Fruit fly (Drosophila melanogaster) whole organism, pupa: ENCODE data around the gene Cep290.

Source experiments
- CG10348 ChIP-seq: fragments of 200-800 bp; sonication (Bioruptor generic); IDR thresholded peaks from 2 replicates; pipeline ENCODE4 v1.3.6; 2022; ENCODE audit warnings: missing biosample characterization, missing genetic modification characterization
- CG12605 ChIP-seq: fragments of 200-800 bp; sonication (Bioruptor generic); IDR thresholded peaks from 2 replicates; pipeline ENCODE4 v1.3.6; 2022; ENCODE audit warnings: missing biosample characterization, missing genetic modification characterization
- CG13204 ChIP-seq: fragments of 200-800 bp; sonication (Bioruptor generic); optimal IDR thresholded peaks from 2 replicates; lab custom pipeline; 2018; ENCODE audit warnings: missing biosample characterization, mild to moderate bottlenecking, missing genetic modification characterization, moderate library complexity
- CG14655 ChIP-seq: fragments of 200-800 bp; sonication (Bioruptor generic); optimal IDR thresholded peaks from 3 replicates; lab custom pipeline; 2017; ENCODE audit warnings: mild to moderate bottlenecking, missing biosample characterization, missing genetic modification reagents, missing genetic modification characterization
- CG15710 ChIP-seq: fragments of 200-800 bp; sonication (Bioruptor generic); optimal IDR thresholded peaks from 2 replicates; lab custom pipeline; 2018; ENCODE audit warnings: missing biosample characterization, mild to moderate bottlenecking, missing genetic modification characterization, moderate library complexity
- CG17806 ChIP-seq: fragments of 200-800 bp; sonication (Bioruptor generic); optimal IDR thresholded peaks from 2 replicates; lab custom pipeline; 2018; ENCODE audit warnings: missing biosample characterization, mild to moderate bottlenecking, missing genetic modification characterization, moderate library complexity
- CG32121 ChIP-seq: fragments of 200-800 bp; sonication (Bioruptor generic); IDR thresholded peaks from 2 replicates; pipeline ENCODE4 v1.3.6; 2022; ENCODE audit warnings: missing biosample characterization, missing genetic modification characterization
- CG34367 ChIP-seq: fragments of 200-800 bp; sonication (Bioruptor generic); optimal IDR thresholded peaks from 2 replicates; lab custom pipeline; 2018; ENCODE audit warnings: missing biosample characterization, mild to moderate bottlenecking, missing genetic modification characterization
- CG4496 ChIP-seq: fragments of 200-800 bp; sonication (Bioruptor generic); IDR thresholded peaks from 3 replicates; pipeline ENCODE4 v1.3.6; 2022; ENCODE audit warnings: missing biosample characterization, missing genetic modification characterization
- CG8159 ChIP-seq: fragments of 200-800 bp; sonication (Bioruptor generic); optimal IDR thresholded peaks from 3 replicates; lab custom pipeline; 2018; ENCODE audit warnings: missing biosample characterization, mild to moderate bottlenecking, missing genetic modification characterization, moderate library complexity
- CG8301 ChIP-seq: fragments of 200-800 bp; sonication (Bioruptor generic); optimal IDR thresholded peaks from 2 replicates; lab custom pipeline; 2018; ENCODE audit warnings: missing biosample characterization, mild to moderate bottlenecking, missing genetic modification characterization
- CG9948 ChIP-seq: fragments of 200-800 bp; sonication (Bioruptor generic); optimal IDR thresholded peaks from 2 replicates; lab custom pipeline; 2018; ENCODE audit warnings: missing biosample characterization, mild to moderate bottlenecking, missing genetic modification characterization, moderate library complexity
- D1 ChIP-seq: fragments of 200-800 bp; sonication (Bioruptor generic); optimal IDR thresholded peaks from 2 replicates; lab custom pipeline; 2018; ENCODE audit warnings: missing biosample characterization, mild to moderate bottlenecking, missing genetic modification characterization, moderate library complexity
- EcR ChIP-seq: fragments of 200-800 bp; sonication (Bioruptor generic); optimal IDR thresholded peaks from 3 replicates; lab custom pipeline; 2019; ENCODE audit warnings: missing biosample characterization, missing genetic modification characterization, mild to moderate bottlenecking, moderate library complexity, missing genetic modification reagents
- Ets98B ChIP-seq: fragments of 200-800 bp; sonication (Bioruptor generic); IDR thresholded peaks from 2 replicates; pipeline ENCODE4 v1.3.6; 2022; ENCODE audit warnings: missing biosample characterization, missing genetic modification characterization
- Pif1A ChIP-seq: fragments of 200-800 bp; sonication (Bioruptor generic); optimal IDR thresholded peaks from 3 replicates; lab custom pipeline; 2016; ENCODE audit warnings: missing biosample characterization, missing genetic modification characterization
- Pif1B ChIP-seq: fragments of 200-800 bp; sonication (Bioruptor generic); optimal IDR thresholded peaks from 3 replicates; lab custom pipeline; 2016; ENCODE audit warnings: missing biosample characterization, missing genetic modification characterization
- Snoo ChIP-seq: fragments of 200-800 bp; sonication (Bioruptor generic); optimal IDR thresholded peaks from 3 replicates; lab custom pipeline; 2017; ENCODE audit warnings: missing biosample characterization, mild to moderate bottlenecking, missing genetic modification characterization, inconsistent platforms
- fd96Ca ChIP-seq: fragments of 200-800 bp; sonication (Bioruptor generic); IDR thresholded peaks from 3 replicates; pipeline ENCODE4 v1.3.6; 2022; ENCODE audit warnings: missing biosample characterization, missing genetic modification characterization
- gl ChIP-seq: fragments of 200-800 bp; sonication (Bioruptor generic); optimal IDR thresholded peaks from 2 replicates; lab custom pipeline; 2018; ENCODE audit warnings: missing biosample characterization, mild to moderate bottlenecking, missing genetic modification characterization
- rn ChIP-seq: fragments of 200-800 bp; sonication (Bioruptor generic); IDR thresholded peaks from 2 replicates; pipeline ENCODE4 v1.3.6; 2022; ENCODE audit warnings: missing biosample characterization, missing genetic modification characterization

Gene Cep290

dm6 chr3L:880851-881250 is 37.1 kb downstream of the Cep290 start:
- TF ChIP-seq CG4496 (GFP tag; lab: Robert Waterston, UW) (peak; percentile 62), EcR (GFP tag; lab: Kevin White, UChicago) (peak; percentile 34), CG8159 (no peak), gl (tag; lab: Kevin White, UChicago) (no peak), CG9948 (no peak), CG13204 (peak; percentile 8), CG8301 (tag; lab: Kevin White, UChicago) (no peak), CG12605 (GFP tag; lab: Robert Waterston, UW) (peak; percentile 40), CG34367 (tag; lab: Kevin White, UChicago) (no peak)

DNA sequence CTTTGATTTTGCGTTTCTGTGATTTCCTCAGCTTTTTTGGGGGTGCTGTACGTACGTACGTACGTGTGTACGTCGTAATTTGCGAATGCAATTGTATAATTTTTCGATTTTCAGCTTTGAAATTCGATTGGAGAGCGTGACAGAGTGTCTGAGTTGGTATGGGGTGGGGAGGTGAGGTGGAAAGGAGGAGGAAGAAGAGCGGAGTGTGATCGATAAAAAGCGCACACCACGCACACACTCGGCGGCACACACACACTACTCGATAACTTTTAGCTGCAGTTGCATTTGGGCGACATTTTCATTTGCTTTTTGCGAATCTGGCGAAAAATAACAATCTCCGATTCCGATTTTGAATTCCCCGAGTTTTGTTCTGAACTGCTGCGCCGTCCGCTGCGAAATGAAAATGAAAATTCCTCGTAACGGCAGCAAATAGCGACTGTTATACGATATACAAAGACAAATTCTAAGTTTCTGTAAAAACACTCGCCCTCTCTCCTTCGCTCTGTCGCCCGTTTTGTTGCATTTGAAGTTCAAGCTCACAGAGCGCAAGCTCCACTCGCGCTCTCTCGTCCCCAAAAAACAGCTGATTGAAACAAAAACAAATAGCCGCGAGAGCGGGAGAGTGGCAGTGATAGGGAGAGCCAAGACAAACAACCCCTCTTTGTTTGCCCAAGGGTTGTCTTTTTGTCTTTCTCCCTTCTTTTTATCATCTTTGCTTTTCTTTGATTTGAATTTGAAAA is 37.9 kb downstream of the Cep290 start, which contains the start of gene CG13907:
Gene CG13907 (minus strand): TSS at position 518 of the 740 bp plus-strand sequence.
- TF ChIP-seq CG13204 (no peak), CG4496 (GFP tag; lab: Robert Waterston, UW) (peak; percentile 52; the same call in 2 of the 3 replicates), CG17806 (tag; lab: Kevin White, UChicago) (no peak), CG32121 (GFP tag; lab: Robert Waterston, UW) (peak; percentile 29; the same call in 1 of the 2 replicates), EcR (GFP tag; lab: Kevin White, UChicago) (peak; percentile 12), Pif1A (peak; percentile 5), CG12605 (GFP tag; lab: Robert Waterston, UW) (peak; percentile 47; the same call in 1 of the 2 replicates)

DNA sequence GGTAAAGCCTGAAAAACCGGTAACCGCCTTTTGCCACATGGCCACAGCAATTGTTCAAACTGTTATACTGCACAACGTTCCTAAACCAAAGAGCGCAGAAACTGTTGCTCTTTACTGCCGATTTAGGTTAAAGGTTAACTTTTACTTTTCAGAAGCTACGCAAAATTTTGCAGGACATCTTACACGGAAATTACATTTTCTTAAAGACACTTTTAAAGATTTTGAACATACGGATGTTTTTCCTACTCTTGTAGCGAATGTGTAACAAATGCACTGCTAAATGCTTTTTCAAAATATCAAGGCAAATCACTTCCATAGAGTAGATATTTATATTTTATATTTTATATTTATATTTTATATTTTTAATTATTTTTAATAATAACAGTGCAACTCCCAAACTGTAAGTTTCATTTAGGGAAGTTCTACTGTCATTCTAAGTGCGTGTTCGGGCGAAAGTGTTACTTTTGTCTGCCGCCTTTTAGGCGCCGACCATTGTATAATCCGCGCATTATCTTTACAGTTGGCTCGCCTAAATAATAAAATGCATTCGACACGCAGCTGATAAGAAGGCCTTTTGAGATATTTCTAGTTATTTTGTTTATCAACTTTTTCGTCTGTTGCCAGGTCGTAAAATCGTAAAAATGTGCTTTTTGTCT is 38.6 kb downstream of the Cep290 start:
- no peak for TF ChIP-seq CG12605 (GFP tag; lab: Robert Waterston, UW)

DNA sequence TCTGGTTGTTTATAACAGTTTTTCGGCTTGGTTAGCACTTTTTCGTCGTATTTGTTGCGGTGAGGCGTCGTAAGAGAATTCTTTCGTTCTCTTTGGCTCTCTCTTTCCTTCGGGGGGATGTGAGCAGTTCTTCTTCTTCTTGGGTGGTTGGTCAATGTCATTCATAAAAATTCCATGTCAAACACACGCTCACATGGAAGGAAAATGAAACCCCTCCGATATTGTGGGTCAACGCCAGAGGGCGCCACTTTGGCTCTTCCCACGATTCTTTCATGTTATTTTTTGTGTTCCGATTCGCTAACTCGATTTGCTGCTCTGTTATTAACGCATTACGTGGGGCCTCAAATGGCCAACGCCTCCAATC is 39.1 kb downstream of the Cep290 start:
- TF ChIP-seq rn (no peak), CG34367 (tag; lab: Kevin White, UChicago) (no peak), CG8301 (tag; lab: Kevin White, UChicago) (no peak), Pif1A (no peak), Pif1B (GFP tag; lab: Kevin White, UChicago) (no peak), CG8159 (no peak), CG9948 (no peak), D1 (tag; lab: Kevin White, UChicago) (no peak), Ets98B (GFP tag; lab: Robert Waterston, UW) (no peak), CG15710 (no peak), CG10348 (no peak), CG17806 (tag; lab: Kevin White, UChicago) (no peak), CG32121 (GFP tag; lab: Robert Waterston, UW) (no peak), CG14655 (GFP tag; lab: Kevin White, UChicago) (no peak)

dm6 chr3L:883786-884185 is 40.1 kb downstream of the Cep290 start:
- peak; percentile 92 for TF ChIP-seq EcR (GFP tag; lab: Kevin White, UChicago)
- TF ChIP-seq CG34367 (tag; lab: Kevin White, UChicago): no peak

DNA sequence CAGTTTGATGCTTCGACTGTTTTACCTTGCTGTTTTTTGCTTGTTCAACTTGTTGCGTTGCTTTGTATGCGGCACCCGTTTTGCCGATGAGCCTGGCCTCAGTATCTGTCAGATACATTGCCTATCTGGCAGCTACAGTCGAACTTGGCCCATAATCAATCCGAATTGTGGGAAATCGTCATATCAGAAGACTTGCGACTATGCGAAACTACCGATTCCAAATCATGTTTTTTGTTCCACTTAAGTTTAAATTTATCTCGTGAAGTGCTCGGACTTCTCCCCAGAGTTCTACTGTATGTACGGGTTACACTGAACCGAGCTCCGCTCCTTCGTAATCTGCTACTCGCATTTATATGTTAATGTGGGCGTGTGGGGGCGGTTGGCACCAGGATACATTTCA is 40.5 kb downstream of the Cep290 start:
- TF ChIP-seq CG10348 (no peak), rn (no peak), CG12605 (GFP tag; lab: Robert Waterston, UW) (no peak), CG32121 (GFP tag; lab: Robert Waterston, UW) (no peak), CG17806 (tag; lab: Kevin White, UChicago) (no peak), CG15710 (no peak), Ets98B (GFP tag; lab: Robert Waterston, UW) (peak; percentile 40), EcR (GFP tag; lab: Kevin White, UChicago) (no peak), CG13204 (no peak), CG34367 (tag; lab: Kevin White, UChicago) (no peak), CG8159 (peak; percentile 33), Snoo (tag; lab: Kevin White, UChicago) (no peak), fd96Ca (GFP tag; lab: Robert Waterston, UW) (0 out of 3 replicates have a peak, but pooled peaks have one; percentile 52), CG4496 (GFP tag; lab: Robert Waterston, UW) (peak; percentile 68; the same call in 2 of the 3 replicates)

DNA sequence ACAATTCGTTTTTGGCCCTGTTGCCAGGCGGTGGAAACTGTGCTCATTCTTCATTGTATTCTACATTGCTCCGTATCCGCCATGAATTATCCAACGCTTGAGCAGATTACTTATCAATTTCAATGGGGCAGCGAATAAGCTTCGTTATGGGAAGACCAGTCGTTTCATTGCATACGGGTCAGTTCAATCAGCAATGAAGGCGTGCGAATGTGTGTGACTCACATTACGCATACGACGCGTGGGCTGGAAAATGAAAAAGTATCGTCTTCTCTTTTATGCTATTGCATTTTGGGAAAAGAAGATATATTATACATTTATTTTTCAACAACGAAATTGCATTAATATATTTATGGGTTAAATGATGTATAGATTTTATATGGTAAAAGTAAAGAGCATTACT is 41.3 kb downstream of the Cep290 start:
- no peak for TF ChIP-seq CG9948
- TF ChIP-seq, all 21 proteins: peak for 0
